Worm (Caenorhabditis elegans) whole organism, L4/young adult: Measurements from ENCODE around the gene T05H10.8.

Source experiments
- W03F9.2 ChIP-seq: fragments of 150-350 bp; optimal IDR thresholded peaks from 2 replicates; lab custom pipeline; 2014; ENCODE audit warnings: missing biosample characterization, missing genetic modification characterization
- dao-5 ChIP-seq: sonication (generic microtip); optimal IDR thresholded peaks from 2 replicates; lab custom pipeline; 2016; ENCODE audit warnings: missing genotype, missing genetic modification characterization, moderate library complexity, missing compliant biosample characterization
- him-1 ChIP-seq: sonication (generic microtip); optimal IDR thresholded peaks from 2 replicates; lab custom pipeline; 2016; ENCODE audit warnings: missing genotype, missing genetic modification reagents, missing genetic modification characterization, missing compliant biosample characterization

- TF ChIP-seq dao-5 (peak; percentile 90), him-1 (tag; lab: Kevin White, UChicago) (peak; percentile 19), W03F9.2 (tag; lab: Kevin White, UChicago) (no peak)
Measured at ce11 chrII:8106921-8107695, 48.2 kb downstream of the T05H10.8 start, which contains the start of the genes chst-1 and C41C4.9.
